Fruit fly (Drosophila melanogaster) whole organism, embryonic: ENCODE data around the gene CG32428.
A peak's percentile ranks its signal among the peaks of the same experiment; 100 is the strongest.

Experiments used
- Adf1 ChIP-seq: fragments of 200-800 bp; sonication (Bioruptor generic); IDR thresholded peaks from 2 replicates; pipeline ENCODE4 v1.3.6; 2022; ENCODE audit warnings: missing biosample characterization, missing genetic modification characterization
- CG11504 ChIP-seq: fragments of 200-800 bp; sonication (Bioruptor generic); optimal IDR thresholded peaks from 3 replicates; lab custom pipeline; 2019; ENCODE audit warnings: missing biosample characterization, mild to moderate bottlenecking, missing genetic modification characterization, moderate library complexity
- CG12299 ChIP-seq: fragments of 200-800 bp; sonication (Bioruptor generic); optimal IDR thresholded peaks from 2 replicates; lab custom pipeline; 2018; ENCODE audit warnings: missing biosample characterization, mild to moderate bottlenecking, missing genetic modification characterization
- CG13624 ChIP-seq: fragments of 200-800 bp; sonication (Bioruptor generic); optimal IDR thresholded peaks from 2 replicates; lab custom pipeline; 2016; ENCODE audit warnings: missing biosample characterization, missing genetic modification characterization
- CG14014 ChIP-seq: fragments of 200-800 bp; sonication (Bioruptor generic); IDR thresholded peaks from 2 replicates; pipeline ENCODE4 v1.3.6; 2022; ENCODE audit warnings: missing biosample characterization, missing genetic modification characterization
- CG14710 ChIP-seq: fragments of 200-800 bp; sonication (Bioruptor generic); optimal IDR thresholded peaks from 3 replicates; lab custom pipeline; 2019; ENCODE audit warnings: missing biosample characterization, mild to moderate bottlenecking, missing genetic modification characterization, moderate library complexity
- CG14860 ChIP-seq: fragments of 200-800 bp; sonication (Bioruptor generic); IDR thresholded peaks from 3 replicates; pipeline ENCODE4 v1.3.6; 2022; ENCODE audit warnings: missing biosample characterization, missing genetic modification characterization; ENCODE audit not compliant: partially characterized antibody
- CG15011 ChIP-seq: fragments of 200-800 bp; sonication (Bioruptor generic); optimal IDR thresholded peaks from 3 replicates; lab custom pipeline; 2018; ENCODE audit warnings: missing biosample characterization, mild to moderate bottlenecking, missing genetic modification characterization
- CG16813 ChIP-seq: fragments of 200-800 bp; sonication (Bioruptor generic); IDR thresholded peaks from 3 replicates; pipeline ENCODE4 v1.3.6; 2022; ENCODE audit warnings: missing biosample characterization, missing genetic modification characterization; ENCODE audit not compliant: partially characterized antibody
- CG2678 ChIP-seq: fragments of 200-800 bp; sonication (Bioruptor generic); optimal IDR thresholded peaks from 3 replicates; lab custom pipeline; 2019; ENCODE audit warnings: missing biosample characterization, mild to moderate bottlenecking, missing genetic modification characterization, moderate library complexity
- CG31365 ChIP-seq: fragments of 200-800 bp; sonication (Bioruptor generic); optimal IDR thresholded peaks from 2 replicates; lab custom pipeline; 2018; ENCODE audit warnings: missing biosample characterization, mild to moderate bottlenecking, missing genetic modification characterization
- CG3163 ChIP-seq: fragments of 200-800 bp; sonication (Bioruptor generic); optimal IDR thresholded peaks from 3 replicates; lab custom pipeline; 2016; ENCODE audit warnings: missing biosample characterization, missing genetic modification characterization
- CG4404 ChIP-seq: fragments of 200-800 bp; sonication (Bioruptor generic); IDR thresholded peaks from 2 replicates; pipeline ENCODE4 v1.3.6; 2022; ENCODE audit warnings: missing biosample characterization, missing genetic modification characterization
- CG6791 ChIP-seq: fragments of 200-800 bp; sonication (Bioruptor generic); IDR thresholded peaks from 3 replicates; pipeline ENCODE4 v1.3.6; 2022; ENCODE audit warnings: missing biosample characterization, missing genetic modification characterization; ENCODE audit not compliant: partially characterized antibody
- CG6854 ChIP-seq: fragments of 200-800 bp; sonication (Bioruptor generic); optimal IDR thresholded peaks from 3 replicates; lab custom pipeline; 2017; ENCODE audit warnings: missing biosample characterization, mild to moderate bottlenecking, missing genetic modification characterization
- CG7372 ChIP-seq: fragments of 200-800 bp; sonication (Bioruptor generic); IDR thresholded peaks from 2 replicates; pipeline ENCODE4 v1.3.6; 2022; ENCODE audit warnings: missing biosample characterization, missing genetic modification characterization
- CG7745 ChIP-seq: fragments of 200-800 bp; sonication (Bioruptor generic); optimal IDR thresholded peaks from 2 replicates; lab custom pipeline; 2018; ENCODE audit warnings: missing biosample characterization, mild to moderate bottlenecking, missing genetic modification characterization, moderate library complexity
- CG7963 ChIP-seq: fragments of 200-800 bp; sonication (Bioruptor generic); IDR thresholded peaks from 3 replicates; pipeline ENCODE4 v1.3.6; 2022; ENCODE audit warnings: missing biosample characterization, missing genetic modification characterization; ENCODE audit not compliant: partially characterized antibody
- CG9609 ChIP-seq: fragments of 200-800 bp; sonication (Bioruptor generic); optimal IDR thresholded peaks from 3 replicates; lab custom pipeline; 2016; ENCODE audit warnings: missing biosample characterization, missing genetic modification characterization
- CHES-1-like ChIP-seq: fragments of 200-800 bp; sonication (Bioruptor generic); optimal IDR thresholded peaks from 2 replicates; lab custom pipeline; 2016; ENCODE audit warnings: missing biosample characterization, missing genetic modification characterization
- Dll ChIP-seq: fragments of 200-800 bp; sonication (Bioruptor generic); IDR thresholded peaks from 4 replicates; pipeline ENCODE4 v1.3.6; 2022; ENCODE audit warnings: missing biosample characterization, missing genetic modification characterization; ENCODE audit not compliant: partially characterized antibody
- Eip74EF ChIP-seq, 2 experiments: fragments of 200-800 bp in 1 of 2; fragments of >200 bp in 1 of 2; sonication (Bioruptor generic) in 1 of 2; optimal IDR thresholded peaks; 2 replicates each; lab custom pipeline; 2017 to 2019; ENCODE audit warnings: missing biosample characterization in 2 of 2, missing genetic modification characterization in 2 of 2, mild to moderate bottlenecking in 1 of 2, moderate library complexity in 1 of 2
- Ets65A ChIP-seq: fragments of 200-800 bp; sonication (Bioruptor generic); peaks from one replicate; lab custom pipeline; 2016; ENCODE audit warnings: missing biosample characterization, missing genetic modification characterization
- Fer2 ChIP-seq: fragments of 200-800 bp; sonication (Bioruptor generic); optimal IDR thresholded peaks from 2 replicates; lab custom pipeline; 2018; ENCODE audit warnings: missing biosample characterization, mild to moderate bottlenecking, missing genetic modification characterization, moderate library complexity
- Hand ChIP-seq: fragments of 200-800 bp; sonication (Bioruptor generic); optimal IDR thresholded peaks from 2 replicates; lab custom pipeline; 2017; ENCODE audit warnings: mild to moderate bottlenecking, missing biosample characterization, missing genetic modification reagents, missing genetic modification characterization
- Kr ChIP-seq: fragments of 200-800 bp; sonication (Bioruptor generic); optimal IDR thresholded peaks from 2 replicates; lab custom pipeline; 2017; ENCODE audit warnings: missing biosample characterization, mild to moderate bottlenecking, missing genetic modification characterization
- Oaz ChIP-seq: fragments of 200-800 bp; sonication (Bioruptor generic); IDR thresholded peaks from 2 replicates; pipeline ENCODE4 v1.3.6; 2022; ENCODE audit warnings: missing biosample characterization, missing genetic modification characterization
- Oli ChIP-seq: fragments of 200-800 bp; sonication (Bioruptor generic); optimal IDR thresholded peaks from 2 replicates; lab custom pipeline; 2018; ENCODE audit warnings: missing biosample characterization, mild to moderate bottlenecking, missing genetic modification characterization, moderate library complexity
- Scr ChIP-seq: fragments of 200-800 bp; sonication (Bioruptor generic); IDR thresholded peaks from 2 replicates; pipeline ENCODE4 v1.3.6; 2022; ENCODE audit warnings: missing biosample characterization, missing genetic modification characterization; ENCODE audit not compliant: partially characterized antibody
- Sin3A ChIP-seq: fragments of >200 bp; optimal IDR thresholded peaks from 2 replicates; lab custom pipeline; 2018
- Xbp1 ChIP-seq: fragments of 200-800 bp; sonication (Bioruptor generic); optimal IDR thresholded peaks from 3 replicates; lab custom pipeline; 2016; ENCODE audit warnings: missing biosample characterization, mild to moderate bottlenecking, missing genetic modification characterization
- croc ChIP-seq: fragments of 200-800 bp; sonication (Bioruptor generic); conservative IDR thresholded peaks from 3 replicates; pipeline ENCODE4 v1.3.6; 2022; ENCODE audit warnings: missing biosample characterization, missing genetic modification characterization
- en ChIP-seq: fragments of 200-800 bp; sonication (Bioruptor generic); optimal IDR thresholded peaks from 2 replicates; lab custom pipeline; 2016; ENCODE audit warnings: missing biosample characterization, missing genetic modification characterization
- eve ChIP-seq, 2 experiments: fragments of >200 bp; optimal IDR thresholded peaks; 2 replicates each; lab custom pipeline; 2017; ENCODE audit warnings: missing biosample characterization in 2 of 2, missing genetic modification characterization in 2 of 2
- grau ChIP-seq: fragments of 200-800 bp; optimal IDR thresholded peaks from 3 replicates; lab custom pipeline; 2019; ENCODE audit warnings: missing biosample characterization, mild to moderate bottlenecking, missing genetic modification characterization, moderate library complexity
- inv ChIP-seq: fragments of 200-800 bp; sonication (Bioruptor generic); IDR thresholded peaks from 2 replicates; pipeline ENCODE4 v1.3.6; 2022; ENCODE audit warnings: missing biosample characterization, missing genetic modification characterization; ENCODE audit not compliant: partially characterized antibody
- jigr1 ChIP-seq: fragments of 200-800 bp; sonication (Bioruptor generic); IDR thresholded peaks from 3 replicates; pipeline ENCODE4 v1.3.6; 2022; ENCODE audit warnings: missing biosample characterization, missing genetic modification characterization
- knrl ChIP-seq: fragments of 200-800 bp; sonication (Bioruptor generic); IDR thresholded peaks from 3 replicates; pipeline ENCODE4 v1.3.6; 2022; ENCODE audit warnings: missing biosample characterization, missing genetic modification characterization; ENCODE audit not compliant: partially characterized antibody
- lab ChIP-seq: fragments of 200-800 bp; sonication (Bioruptor generic); optimal IDR thresholded peaks from 3 replicates; lab custom pipeline; 2017; ENCODE audit warnings: missing biosample characterization, missing genetic modification characterization, mild to moderate bottlenecking, moderate library complexity, missing genetic modification reagents
- mld ChIP-seq: fragments of 200-800 bp; sonication (Bioruptor generic); IDR thresholded peaks from 3 replicates; pipeline ENCODE4 v1.3.6; 2022; ENCODE audit warnings: missing biosample characterization, missing genetic modification characterization; ENCODE audit not compliant: partially characterized antibody
- nerfin-1 ChIP-seq: fragments of 200-800 bp; sonication (Bioruptor generic); optimal IDR thresholded peaks from 3 replicates; lab custom pipeline; 2019; ENCODE audit warnings: missing biosample characterization, mild to moderate bottlenecking, missing genetic modification characterization, moderate library complexity
- nerfin-2 ChIP-seq: fragments of 200-800 bp; sonication (Bioruptor generic); IDR thresholded peaks from 2 replicates; pipeline ENCODE4 v1.3.6; 2022; ENCODE audit warnings: missing biosample characterization, missing genetic modification characterization; ENCODE audit not compliant: partially characterized antibody
- pum ChIP-seq: fragments of 200-800 bp; sonication (Bioruptor generic); optimal IDR thresholded peaks from 2 replicates; lab custom pipeline; 2016; ENCODE audit warnings: missing biosample characterization, missing genetic modification characterization
- sna ChIP-seq: fragments of 200-800 bp; sonication (Bioruptor generic); IDR thresholded peaks from 2 replicates; pipeline ENCODE4 v1.3.6; 2022; ENCODE audit warnings: missing biosample characterization, missing genetic modification characterization; ENCODE audit not compliant: partially characterized antibody
- ssp ChIP-seq: fragments of 200-800 bp; sonication (Bioruptor generic); IDR thresholded peaks from 2 replicates; pipeline ENCODE4 v1.3.6; 2022; ENCODE audit warnings: missing biosample characterization, missing genetic modification characterization
- sug ChIP-seq: fragments of 200-800 bp; optimal IDR thresholded peaks from 2 replicates; lab custom pipeline; 2019; ENCODE audit warnings: missing biosample characterization, mild to moderate bottlenecking, missing genetic modification characterization, moderate library complexity
- tin ChIP-seq: fragments of 200-800 bp; sonication (Bioruptor generic); optimal IDR thresholded peaks from 3 replicates; lab custom pipeline; 2016; ENCODE audit warnings: missing biosample characterization, missing genetic modification characterization
- twi ChIP-seq: fragments of 200-800 bp; optimal IDR thresholded peaks from 2 replicates; lab custom pipeline; 2019; ENCODE audit warnings: missing biosample characterization, mild to moderate bottlenecking, missing genetic modification characterization, moderate library complexity
- tx ChIP-seq: fragments of 200-800 bp; sonication (Bioruptor generic); optimal IDR thresholded peaks from 2 replicates; lab custom pipeline; 2016; ENCODE audit warnings: missing biosample characterization, missing genetic modification characterization
- vnd ChIP-seq: fragments of 200-800 bp; sonication (Bioruptor generic); IDR thresholded peaks from 3 replicates; pipeline ENCODE4 v1.3.6; 2022; ENCODE audit warnings: missing biosample characterization, missing genetic modification characterization; ENCODE audit not compliant: partially characterized antibody

The CG32428 gene

dm6 chr3L:20503256-20503655 lies 29.7 kb upstream of the CG32428 start (continued):
- TF ChIP-seq CG14860 (GFP tag; lab: Robert Waterston, UW) (peak; percentile 58; the same call in 2 of the 3 replicates), CG16813 (GFP tag; lab: Robert Waterston, UW) (peak; percentile 78), tx (GFP tag; lab: Kevin White, UChicago) (no peak), CG13624 (no peak), Fer2 (tag; lab: Kevin White, UChicago) (no peak), CHES-1-like (GFP tag; lab: Kevin White, UChicago) (no peak), jigr1 (GFP tag; lab: Robert Waterston, UW) (no peak), twi (tag; lab: Kevin White, UChicago) (no peak), mld (0 out of 3 replicates have a peak, but pooled peaks have one; percentile 35), CG7372 (GFP tag; lab: Robert Waterston, UW) (no peak), Sin3A (lab: Kevin White, UChicago) (no peak), Eip74EF (GFP tag; optimal IDR thresholded peaks at IDR 0.05; lab: Kevin White, UChicago) (no peak), Ets65A (GFP tag; lab: Kevin White, UChicago) (peak; percentile 52), CG7963 (GFP tag; lab: Robert Waterston, UW) (peak; percentile 42; the same call in 2 of the 3 replicates), CG14710 (tag; lab: Kevin White, UChicago) (no peak), CG6854 (GFP tag; lab: Kevin White, UChicago) (no peak), nerfin-1 (tag; lab: Kevin White, UChicago) (no peak), sna (GFP tag; lab: Robert Waterston, UW) (no peak), pum (GFP tag; lab: Kevin White, UChicago) (no peak), Kr (GFP tag; lab: Kevin White, UChicago) (no peak), CG2678 (tag; lab: Kevin White, UChicago) (no peak), sug (tag; lab: Kevin White, UChicago) (no peak), nerfin-2 (GFP tag; lab: Robert Waterston, UW) (peak; percentile 54), Xbp1 (no peak), CG11504 (tag; lab: Kevin White, UChicago) (no peak), Adf1 (GFP tag; lab: Robert Waterston, UW) (no peak), eve (GFP tag; optimal IDR thresholded peaks at IDR 0.05; lab: Kevin White, UChicago) (no peak), vnd (0 out of 3 replicates have a peak, but pooled peaks have one; percentile 36), CG6791 (peak; percentile 54; the same call in 2 of the 3 replicates), tin (GFP tag; lab: Kevin White, UChicago) (no peak), ssp (no peak), CG15011 (GFP tag; lab: Kevin White, UChicago) (no peak), grau (tag; lab: Kevin White, UChicago) (no peak), lab (no peak), CG9609 (GFP tag; lab: Kevin White, UChicago) (no peak), CG12299 (no peak), CG31365 (tag; lab: Kevin White, UChicago) (no peak), Oaz (GFP tag; lab: Robert Waterston, UW) (no peak), Dll (GFP tag; lab: Robert Waterston, UW) (0 out of 4 replicates have a peak, but pooled peaks have one; percentile 24), Scr (GFP tag; lab: Robert Waterston, UW) (peak; percentile 46), CG3163 (GFP tag; lab: Kevin White, UChicago) (no peak), CG4404 (GFP tag; lab: Robert Waterston, UW) (no peak), CG7745 (tag; lab: Kevin White, UChicago) (no peak), CG14014 (GFP tag; lab: Robert Waterston, UW) (no peak), croc (GFP tag; lab: Robert Waterston, UW) (no peak), Hand (GFP tag; lab: Kevin White, UChicago) (no peak), knrl (GFP tag; lab: Robert Waterston, UW) (peak; percentile 11; the same call in 1 of the 3 replicates), inv (GFP tag; lab: Robert Waterston, UW) (peak; percentile 25; the same call in 1 of the 2 replicates), Oli (tag; lab: Kevin White, UChicago) (no peak), en (GFP tag; lab: Kevin White, UChicago) (no peak)
